Fruit fly (Drosophila melanogaster): Measurements from ENCODE around the gene Culd.

- TF ChIP-seq pan (optimal IDR thresholded peaks at IDR 0.05) (no peak), usp (GFP tag; optimal IDR thresholded peaks at IDR 0.05) (no peak)
Measured at dm6 chr3L:8320105-8320813, 35.8 kb downstream of the Culd start, which contains the start of gene CG13670.

All from whole organism.